Fruit fly (Drosophila melanogaster) whole organism, embryonic: ENCODE measurements around the gene kis.

Source experiments
- BtbVII ChIP-seq: fragments of 200-800 bp; sonication (Bioruptor generic); optimal IDR thresholded peaks from 3 replicates; lab custom pipeline; 2017; ENCODE audit warnings: missing biosample characterization, mild to moderate bottlenecking, missing genetic modification characterization
- CG11504 ChIP-seq: fragments of 200-800 bp; sonication (Bioruptor generic); optimal IDR thresholded peaks from 3 replicates; lab custom pipeline; 2019; ENCODE audit warnings: missing biosample characterization, mild to moderate bottlenecking, missing genetic modification characterization, moderate library complexity
- CG12236 ChIP-seq: fragments of 200-800 bp; sonication (Bioruptor generic); optimal IDR thresholded peaks from 2 replicates; lab custom pipeline; 2016; ENCODE audit warnings: missing biosample characterization, missing genetic modification characterization
- CG14014 ChIP-seq: fragments of 200-800 bp; sonication (Bioruptor generic); IDR thresholded peaks from 2 replicates; pipeline ENCODE4 v1.3.6; 2022; ENCODE audit warnings: missing biosample characterization, missing genetic modification characterization
- CG14441 ChIP-seq: fragments of 200-800 bp; sonication (Bioruptor generic); IDR thresholded peaks from 2 replicates; pipeline ENCODE4 v1.3.6; 2022; ENCODE audit warnings: missing biosample characterization, missing genetic modification characterization
- CG14710 ChIP-seq: fragments of 200-800 bp; sonication (Bioruptor generic); optimal IDR thresholded peaks from 3 replicates; lab custom pipeline; 2019; ENCODE audit warnings: missing biosample characterization, mild to moderate bottlenecking, missing genetic modification characterization, moderate library complexity
- CG15514 ChIP-seq: fragments of 200-800 bp; sonication (Bioruptor generic); optimal IDR thresholded peaks from 3 replicates; lab custom pipeline; 2017; ENCODE audit warnings: missing biosample characterization, missing genetic modification characterization, mild to moderate bottlenecking, moderate library complexity, missing genetic modification reagents
- CG3065 ChIP-seq: fragments of 200-800 bp; sonication (Bioruptor generic); optimal IDR thresholded peaks from 2 replicates; lab custom pipeline; 2016; ENCODE audit warnings: missing biosample characterization, missing genetic modification characterization
- CG3726 ChIP-seq: fragments of 200-800 bp; sonication (Bioruptor generic); IDR thresholded peaks from 3 replicates; pipeline ENCODE4, ENCODE4 v1.3.6; 2022; ENCODE audit warnings: missing biosample characterization, missing genetic modification characterization
- CG3838 ChIP-seq: fragments of 200-800 bp; sonication (Bioruptor generic); optimal IDR thresholded peaks from 3 replicates; lab custom pipeline; 2016; ENCODE audit warnings: missing biosample characterization, missing genetic modification characterization
- CG4730 ChIP-seq: fragments of 200-800 bp; sonication (Bioruptor generic); IDR thresholded peaks from 2 replicates; pipeline ENCODE4 v1.3.6; 2022; ENCODE audit warnings: missing biosample characterization, missing genetic modification characterization
- CG6272 ChIP-seq: fragments of 200-800 bp; sonication (Bioruptor generic); IDR thresholded peaks from 2 replicates; pipeline ENCODE4 v1.3.6; 2022; ENCODE audit warnings: missing biosample characterization, missing genetic modification characterization
- CG6689 ChIP-seq: fragments of 200-800 bp; sonication (Bioruptor generic); IDR thresholded peaks from 2 replicates; pipeline ENCODE4 v1.3.6; 2022; ENCODE audit warnings: missing biosample characterization, missing genetic modification characterization
- CG6791 ChIP-seq: fragments of 200-800 bp; sonication (Bioruptor generic); IDR thresholded peaks from 3 replicates; pipeline ENCODE4 v1.3.6; 2022; ENCODE audit warnings: missing biosample characterization, missing genetic modification characterization; ENCODE audit not compliant: partially characterized antibody
- CG7839 ChIP-seq: fragments of 200-800 bp; sonication (Bioruptor generic); optimal IDR thresholded peaks from 3 replicates; lab custom pipeline; 2018; ENCODE audit warnings: missing biosample characterization, mild to moderate bottlenecking, missing genetic modification characterization, moderate library complexity
- CG9727 ChIP-seq: fragments of 200-800 bp; sonication (Bioruptor generic); optimal IDR thresholded peaks from 3 replicates; lab custom pipeline; 2017; ENCODE audit warnings: missing biosample characterization, mild to moderate bottlenecking, missing genetic modification characterization
- CG9817 ChIP-seq: fragments of 200-800 bp; sonication (Bioruptor generic); optimal IDR thresholded peaks from 2 replicates; lab custom pipeline; 2018; ENCODE audit warnings: missing biosample characterization, mild to moderate bottlenecking, missing genetic modification characterization, moderate library complexity
- CkIIα-i1 ChIP-seq: fragments of 200-800 bp; sonication (Bioruptor generic); IDR thresholded peaks from 2 replicates; pipeline ENCODE4 v1.3.6; 2022; ENCODE audit warnings: missing biosample characterization, missing genetic modification characterization
- CrebB ChIP-seq: fragments of 200-800 bp; sonication (Bioruptor generic); optimal IDR thresholded peaks from 3 replicates; lab custom pipeline; 2018; ENCODE audit warnings: missing biosample characterization, mild to moderate bottlenecking, missing genetic modification characterization
- D19B ChIP-seq: fragments of 200-800 bp; sonication (Bioruptor generic); optimal IDR thresholded peaks from 2 replicates; lab custom pipeline; 2017; ENCODE audit warnings: missing biosample characterization, mild to moderate bottlenecking, missing genetic modification characterization
- Dfd ChIP-seq, 2 experiments: fragments of >200 bp; optimal IDR thresholded peaks; 2 replicates each; lab custom pipeline; 2017; ENCODE audit warnings: missing biosample characterization in 2 of 2, missing genetic modification characterization in 2 of 2
- Drgx ChIP-seq: fragments of 200-800 bp; sonication (Bioruptor generic); IDR thresholded peaks from 2 replicates; pipeline ENCODE4 v1.3.6; 2022; ENCODE audit warnings: missing biosample characterization, missing genetic modification characterization
- E2f1 ChIP-seq: fragments of 200-800 bp; sonication (Bioruptor generic); IDR thresholded peaks from 2 replicates; pipeline ENCODE4 v1.3.6; 2022; ENCODE audit warnings: missing biosample characterization, missing genetic modification characterization
- E2f2 ChIP-seq: fragments of 200-800 bp; sonication (Bioruptor generic); IDR thresholded peaks from 2 replicates; pipeline ENCODE4 v1.3.6; 2022; ENCODE audit warnings: missing biosample characterization, missing genetic modification characterization
- Hey ChIP-seq: fragments of 200-800 bp; sonication (Bioruptor generic); optimal IDR thresholded peaks from 3 replicates; lab custom pipeline; 2018; ENCODE audit warnings: missing biosample characterization, mild to moderate bottlenecking, missing genetic modification characterization
- MBD-R2 ChIP-seq: fragments of 200-800 bp; sonication (Bioruptor generic); IDR thresholded peaks from 2 replicates; pipeline ENCODE4 v1.3.6; 2022; ENCODE audit warnings: missing biosample characterization, missing genetic modification characterization
- Nf-YC ChIP-seq: fragments of 200-800 bp; optimal IDR thresholded peaks from 3 replicates; lab custom pipeline; 2019; ENCODE audit warnings: missing biosample characterization, mild to moderate bottlenecking, missing genetic modification characterization, moderate library complexity
- Ptx1 ChIP-seq: fragments of 200-800 bp; sonication (Bioruptor generic); IDR thresholded peaks from 2 replicates; pipeline ENCODE4 v1.3.6; 2022; ENCODE audit warnings: missing biosample characterization, missing genetic modification characterization
- Rfx ChIP-seq: fragments of 200-800 bp; sonication (Bioruptor generic); IDR thresholded peaks from 2 replicates; pipeline ENCODE4 v1.3.6; 2022; ENCODE audit warnings: missing biosample characterization, missing genetic modification characterization
- Ssrp ChIP-seq: fragments of 200-800 bp; sonication (Bioruptor generic); optimal IDR thresholded peaks from 2 replicates; lab custom pipeline; 2018; ENCODE audit warnings: missing biosample characterization, mild to moderate bottlenecking, missing genetic modification characterization, moderate library complexity
- TFAM ChIP-seq: fragments of 200-800 bp; sonication (Bioruptor generic); optimal IDR thresholded peaks from 2 replicates; lab custom pipeline; 2017; ENCODE audit warnings: missing biosample characterization, missing genetic modification characterization, inconsistent platforms
- Taf1 ChIP-seq: fragments of 200-800 bp; sonication (Bioruptor generic); IDR thresholded peaks from 2 replicates; pipeline ENCODE4 v1.3.6; 2022; ENCODE audit warnings: missing biosample characterization, missing genetic modification characterization
- Xbp1 ChIP-seq: fragments of 200-800 bp; sonication (Bioruptor generic); optimal IDR thresholded peaks from 3 replicates; lab custom pipeline; 2016; ENCODE audit warnings: missing biosample characterization, mild to moderate bottlenecking, missing genetic modification characterization
- ap ChIP-seq: fragments of 200-800 bp; sonication (Bioruptor generic); IDR thresholded peaks from 2 replicates; pipeline ENCODE4 v1.3.6; 2022; ENCODE audit warnings: missing biosample characterization, missing genetic modification characterization
- az2 ChIP-seq: fragments of 200-800 bp; sonication (Bioruptor generic); optimal IDR thresholded peaks from 3 replicates; lab custom pipeline; 2016; ENCODE audit warnings: missing biosample characterization, missing genetic modification characterization
- chinmo ChIP-seq: fragments of 200-800 bp; sonication (Bioruptor generic); IDR thresholded peaks from 4 replicates; pipeline ENCODE4 v1.3.6; 2022; ENCODE audit warnings: missing biosample characterization, missing genetic modification characterization; ENCODE audit not compliant: partially characterized antibody
- chm ChIP-seq: fragments of 200-800 bp; sonication (Bioruptor generic); IDR thresholded peaks from 2 replicates; pipeline ENCODE4 v1.3.6; 2022; ENCODE audit warnings: missing biosample characterization, missing genetic modification characterization
- cwo ChIP-seq: fragments of 200-800 bp; sonication (Bioruptor generic); optimal IDR thresholded peaks from 3 replicates; lab custom pipeline; 2017; ENCODE audit warnings: missing biosample characterization, missing genetic modification characterization, mild to moderate bottlenecking, moderate library complexity, missing genetic modification reagents
- danr ChIP-seq: fragments of 200-800 bp; sonication (Bioruptor generic); IDR thresholded peaks from 2 replicates; pipeline ENCODE4 v1.3.6; 2022; ENCODE audit warnings: missing biosample characterization, missing genetic modification characterization
- esg ChIP-seq: fragments of 200-800 bp; sonication (Bioruptor generic); conservative IDR thresholded peaks from 2 replicates; pipeline ENCODE4 v1.3.6; 2022; ENCODE audit warnings: missing biosample characterization, missing genetic modification characterization
- gsb-n ChIP-seq: fragments of 200-800 bp; sonication (Bioruptor generic); optimal IDR thresholded peaks from 3 replicates; lab custom pipeline; 2018; ENCODE audit warnings: missing biosample characterization, mild to moderate bottlenecking, missing genetic modification characterization
- hkb ChIP-seq, 2 experiments: fragments of 200-800 bp in 1 of 2; fragments of >200 bp in 1 of 2; sonication (Bioruptor generic) in 1 of 2; IDR thresholded peaks in 1 of 2; optimal IDR thresholded peaks in 1 of 2; 2 replicates each; pipeline versions ENCODE4 v1.3.6 to Lab custom; 2017 to 2022; ENCODE audit warnings: missing biosample characterization in 1 of 2, missing genetic modification characterization in 1 of 2
- ind ChIP-seq: fragments of 200-800 bp; sonication (Bioruptor generic); optimal IDR thresholded peaks from 3 replicates; lab custom pipeline; 2016; ENCODE audit warnings: missing biosample characterization, missing genetic modification characterization
- inv ChIP-seq: fragments of 200-800 bp; sonication (Bioruptor generic); IDR thresholded peaks from 2 replicates; pipeline ENCODE4 v1.3.6; 2022; ENCODE audit warnings: missing biosample characterization, missing genetic modification characterization; ENCODE audit not compliant: partially characterized antibody
- lab ChIP-seq: fragments of 200-800 bp; sonication (Bioruptor generic); optimal IDR thresholded peaks from 3 replicates; lab custom pipeline; 2017; ENCODE audit warnings: missing biosample characterization, missing genetic modification characterization, mild to moderate bottlenecking, moderate library complexity, missing genetic modification reagents
- nerfin-1 ChIP-seq: fragments of 200-800 bp; sonication (Bioruptor generic); optimal IDR thresholded peaks from 3 replicates; lab custom pipeline; 2019; ENCODE audit warnings: missing biosample characterization, mild to moderate bottlenecking, missing genetic modification characterization, moderate library complexity
- onecut ChIP-seq: fragments of 200-800 bp; sonication (Bioruptor generic); IDR thresholded peaks from 2 replicates; pipeline ENCODE4 v1.3.6; 2022; ENCODE audit warnings: missing biosample characterization, missing genetic modification characterization
- pros ChIP-seq: fragments of 200-800 bp; sonication (Bioruptor generic); optimal IDR thresholded peaks from 3 replicates; lab custom pipeline; 2019; ENCODE audit warnings: missing biosample characterization, mild to moderate bottlenecking, missing genetic modification characterization, moderate library complexity
- psq ChIP-seq: fragments of 200-800 bp; sonication (Bioruptor generic); optimal IDR thresholded peaks from 2 replicates; lab custom pipeline; 2017; ENCODE audit warnings: missing biosample characterization, missing genetic modification characterization
- row ChIP-seq: fragments of 200-800 bp; sonication (Bioruptor generic); IDR thresholded peaks from 3 replicates; pipeline ENCODE4 v1.3.6; 2022; ENCODE audit warnings: missing biosample characterization, missing genetic modification characterization

Gene kis

DNA sequence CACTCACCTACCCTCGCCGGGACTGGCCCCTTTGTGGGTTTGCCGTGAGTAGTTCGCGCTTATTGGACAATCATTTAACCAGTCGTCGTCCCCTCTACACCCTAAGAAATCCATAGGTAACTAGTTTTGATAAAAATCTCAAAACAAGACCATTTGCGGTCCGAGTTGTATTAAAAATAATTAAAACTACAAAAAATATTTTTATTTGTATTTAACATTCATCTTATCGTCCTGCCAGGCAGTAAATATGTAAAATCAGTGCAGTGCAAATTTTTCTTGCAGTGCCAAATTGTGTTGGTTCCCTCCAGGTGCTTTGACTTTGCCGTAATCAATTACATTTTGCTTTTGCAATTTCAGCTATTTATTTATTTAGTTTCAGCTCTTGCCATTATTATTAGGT is 6.8 kb downstream of the kis start (continued):
- TF ChIP-seq cwo (GFP tag; lab: Kevin White, UChicago) (peak; percentile 42), Ptx1 (GFP tag; lab: Robert Waterston, UW) (peak; percentile 46), D19B (GFP tag; lab: Kevin White, UChicago) (no peak), CG6689 (peak; percentile 36; the same call in 1 of the 2 replicates), CG9727 (GFP tag; lab: Kevin White, UChicago) (peak; percentile 23), gsb-n (tag; lab: Kevin White, UChicago) (no peak), esg (GFP tag; lab: Robert Waterston, UW) (peak; percentile 20; the same call in 1 of the 2 replicates), row (GFP tag; lab: Robert Waterston, UW) (peak; percentile 61), CG14710 (no peak), CG14014 (GFP tag; lab: Robert Waterston, UW) (0 out of 2 replicates have a peak, but pooled peaks have one; percentile 33), CG3838 (GFP tag; lab: Kevin White, UChicago) (no peak), lab (GFP tag; lab: Kevin White, UChicago) (peak; percentile 53), Ssrp (tag; lab: Kevin White, UChicago) (peak; percentile 6), danr (GFP tag; lab: Robert Waterston, UW) (0 out of 2 replicates have a peak, but pooled peaks have one; percentile 7), ap (peak; percentile 35; the same call in 1 of the 2 replicates), Hey (tag; lab: Kevin White, UChicago) (no peak), CG14441 (GFP tag; lab: Robert Waterston, UW) (peak; percentile 54; the same call in 1 of the 2 replicates), CrebB (tag; lab: Kevin White, UChicago) (no peak), CG3726 (GFP tag; lab: Robert Waterston, UW) (no peak), CG11504 (no peak), E2f1 (GFP tag; lab: Robert Waterston, UW) (0 out of 2 replicates have a peak, but pooled peaks have one; percentile 6), ind (GFP tag; lab: Kevin White, UChicago) (peak; percentile 31), CkIIα-i1 (GFP tag; lab: Robert Waterston, UW) (no peak), Rfx (GFP tag; lab: Robert Waterston, UW) (peak; percentile 41; the same call in 1 of the 2 replicates), CG4730 (peak; percentile 44; the same call in 1 of the 2 replicates), TFAM (GFP tag; lab: Kevin White, UChicago) (no peak), Drgx (GFP tag; lab: Robert Waterston, UW) (peak; percentile 83), CG7839 (tag; lab: Kevin White, UChicago) (no peak), Dfd (GFP tag; optimal IDR thresholded peaks at IDR 0.05; lab: Kevin White, UChicago) (no peak), Xbp1 (GFP tag; lab: Kevin White, UChicago) (peak; percentile 9), CG15514 (peak; percentile 29), BtbVII (GFP tag; lab: Kevin White, UChicago) (peak; percentile 24), hkb (optimal IDR thresholded peaks at IDR 0.05; lab: Kevin White, UChicago) (no peak), hkb (GFP tag; IDR thresholded peaks at IDR 0.05; lab: Robert Waterston, UW) (peak; percentile 15; the same call in 1 of the 2 replicates), CG6272 (0 out of 2 replicates have a peak, but pooled peaks have one; percentile 21), CG9817 (peak; percentile 24)

dm6 chr2L:243123-243522 is 7.5 kb downstream of the kis start:
- TF ChIP-seq CG6791 (GFP tag; lab: Robert Waterston, UW) (no peak), Taf1 (GFP tag; lab: Robert Waterston, UW) (no peak), CG3065 (no peak), chm (GFP tag; lab: Robert Waterston, UW) (peak; percentile 33; the same call in 1 of the 2 replicates), Nf-YC (tag; lab: Kevin White, UChicago) (no peak), nerfin-1 (tag; lab: Kevin White, UChicago) (peak; percentile 11), pros (GFP tag; lab: Kevin White, UChicago) (peak; percentile 22), MBD-R2 (GFP tag; lab: Robert Waterston, UW) (0 out of 2 replicates have a peak, but pooled peaks have one; percentile 36), inv (GFP tag; lab: Robert Waterston, UW) (no peak), CG12236 (GFP tag; lab: Kevin White, UChicago) (no peak), psq (no peak), az2 (GFP tag; lab: Kevin White, UChicago) (no peak), E2f2 (GFP tag; lab: Robert Waterston, UW) (no peak), onecut (GFP tag; lab: Robert Waterston, UW) (peak; percentile 91), BtbVII (GFP tag; lab: Kevin White, UChicago) (no peak), chinmo (GFP tag; lab: Robert Waterston, UW) (0 out of 4 replicates have a peak, but pooled peaks have one; percentile 52), CG11504 (no peak)
